Worm (Caenorhabditis elegans) whole organism, midembryonic: ENCODE results near the gene C44B7.5.

Source experiments
- T22C8.4 ChIP-seq: fragments of 200-800 bp; sonication (Bioruptor generic); IDR thresholded peaks from 2 replicates; pipeline ENCODE4 v1.3.6; 2022; ENCODE audit warnings: missing genetic modification characterization, missing compliant biosample characterization
- cog-1 ChIP-seq: sonication (generic microtip); optimal IDR thresholded peaks from 2 replicates; lab custom pipeline; 2016; ENCODE audit warnings: missing genetic modification characterization, missing compliant biosample characterization
- flt-1 ChIP-seq: fragments of 200-800 bp; sonication (Bioruptor generic); IDR thresholded peaks from 2 replicates; pipeline ENCODE4 v1.3.6; 2022; ENCODE audit warnings: missing genetic modification characterization, missing compliant biosample characterization
- klf-2 ChIP-seq: fragments of 200-800 bp; sonication (Bioruptor generic); conservative IDR thresholded peaks from 2 replicates; pipeline ENCODE4 v1.3.6; 2022; ENCODE audit warnings: missing genetic modification reagents, missing genetic modification characterization, missing compliant biosample characterization
- med-1 ChIP-seq: sonication (generic microtip); optimal IDR thresholded peaks from 2 replicates; lab custom pipeline; 2017; ENCODE audit warnings: missing genetic modification characterization, mild to moderate bottlenecking, missing compliant biosample characterization, antibody characterized with exemption, missing genetic modification reagents; ENCODE audit not compliant: insufficient read depth
- ref-1 ChIP-seq: fragments of 200-800 bp; sonication (Bioruptor generic); conservative IDR thresholded peaks from 2 replicates; pipeline ENCODE4 v1.3.6; 2022; ENCODE audit warnings: missing genetic modification reagents, missing genetic modification characterization, missing compliant biosample characterization
- tab-1 ChIP-seq: fragments of 200-800 bp; sonication (Bioruptor generic); IDR thresholded peaks from 2 replicates; pipeline ENCODE4 v1.3.6; 2022; ENCODE audit warnings: missing genetic modification characterization, missing compliant biosample characterization
- ztf-23 ChIP-seq: fragments of 200-800 bp; sonication (Bioruptor generic); IDR thresholded peaks from 2 replicates; pipeline ENCODE4 v1.3.6; 2022; ENCODE audit warnings: missing genetic modification reagents, missing genetic modification characterization, missing compliant biosample characterization
- ztf-29 ChIP-seq: fragments of 200-800 bp; sonication (Bioruptor generic); IDR thresholded peaks from 2 replicates; pipeline ENCODE4 v1.3.6; 2022; ENCODE audit warnings: missing genetic modification reagents, missing genetic modification characterization, missing compliant biosample characterization

Gene C44B7.5

ce11 chrII:6829108-6829507, 43.3 kb downstream of the C44B7.5 start:
- TF ChIP-seq tab-1 (no peak), flt-1 (GFP tag; lab: Robert Waterston, UW) (no peak), klf-2 (GFP tag; lab: Robert Waterston, UW) (no peak), ztf-29 (GFP tag; lab: Robert Waterston, UW) (no peak), cog-1 (tag; lab: Kevin White, UChicago) (no peak), med-1 (no peak), T22C8.4 (GFP tag; lab: Robert Waterston, UW) (no peak), ztf-23 (no peak), ref-1 (GFP tag; lab: Robert Waterston, UW) (no peak)

ce11 chrII:6828073-6828900, 44.1 kb downstream of the C44B7.5 start:
- TF ChIP-seq med-1 (no peak), ztf-29 (GFP tag; lab: Robert Waterston, UW) (no peak), cog-1 (tag; lab: Kevin White, UChicago) (no peak), ref-1 (GFP tag; lab: Robert Waterston, UW) (no peak), tab-1 (no peak), ztf-23 (no peak), T22C8.4 (GFP tag; lab: Robert Waterston, UW) (no peak), klf-2 (GFP tag; lab: Robert Waterston, UW) (no peak), flt-1 (GFP tag; lab: Robert Waterston, UW) (no peak)

ce11 chrII:6827388-6827787, 45.0 kb downstream of the C44B7.5 start:
- TF ChIP-seq flt-1 (GFP tag; lab: Robert Waterston, UW) (0 out of 2 replicates have a peak, but pooled peaks have one; percentile 10), T22C8.4 (GFP tag; lab: Robert Waterston, UW) (no peak), cog-1 (tag; lab: Kevin White, UChicago) (no peak)

- TF ChIP-seq cog-1 (tag; lab: Kevin White, UChicago) = no peak
- TF ChIP-seq med-1 = no peak
- no peak for TF ChIP-seq klf-2 (GFP tag; lab: Robert Waterston, UW)
- no peak for TF ChIP-seq ztf-29 (GFP tag; lab: Robert Waterston, UW)
- no peak for TF ChIP-seq ref-1 (GFP tag; lab: Robert Waterston, UW)
- no peak for TF ChIP-seq T22C8.4 (GFP tag; lab: Robert Waterston, UW)
- TF ChIP-seq flt-1 (GFP tag; lab: Robert Waterston, UW) = no peak
- TF ChIP-seq ztf-23 = no peak
- TF ChIP-seq tab-1 = no peak
Observed at ce11 chrII:6826726-6827125, 45.7 kb downstream of the C44B7.5 start.

- no peak for TF ChIP-seq klf-2 (GFP tag; lab: Robert Waterston, UW)
- 0 out of 2 replicates have a peak, but pooled peaks have one; percentile 44 for TF ChIP-seq ztf-29 (GFP tag; lab: Robert Waterston, UW)
- TF ChIP-seq cog-1 (tag; lab: Kevin White, UChicago) = peak; percentile 77
Observed at ce11 chrII:6825732-6826131, 46.7 kb downstream of the C44B7.5 start.

- no peak for TF ChIP-seq cog-1 (tag; lab: Kevin White, UChicago)
- TF ChIP-seq flt-1 (GFP tag; lab: Robert Waterston, UW) = no peak
- no peak for TF ChIP-seq T22C8.4 (GFP tag; lab: Robert Waterston, UW)
- TF ChIP-seq ztf-23 = no peak
- TF ChIP-seq med-1 = no peak
- no peak for TF ChIP-seq tab-1
- TF ChIP-seq ref-1 (GFP tag; lab: Robert Waterston, UW) = no peak
- TF ChIP-seq klf-2 (GFP tag; lab: Robert Waterston, UW) = no peak
- TF ChIP-seq ztf-29 (GFP tag; lab: Robert Waterston, UW) = no peak
Observed at ce11 chrII:6824524-6824923, 47.9 kb downstream of the C44B7.5 start.

ce11 chrII:6823912-6824311, 48.5 kb downstream of the C44B7.5 start:
- TF ChIP-seq med-1 (no peak), flt-1 (GFP tag; lab: Robert Waterston, UW) (no peak), tab-1 (no peak), ztf-23 (no peak), ztf-29 (GFP tag; lab: Robert Waterston, UW) (no peak), ref-1 (GFP tag; lab: Robert Waterston, UW) (no peak), T22C8.4 (GFP tag; lab: Robert Waterston, UW) (no peak), cog-1 (tag; lab: Kevin White, UChicago) (no peak), klf-2 (GFP tag; lab: Robert Waterston, UW) (no peak)

- TF ChIP-seq cog-1 (tag; lab: Kevin White, UChicago) (peak; percentile 42), ztf-23 (no peak)
Observed at ce11 chrII:6823233-6823632, 49.2 kb downstream of the C44B7.5 start.

ce11 chrII:6822347-6822746, 50.0 kb downstream of the C44B7.5 start:
- TF ChIP-seq cog-1 (tag; lab: Kevin White, UChicago) = no peak
- no peak for TF ChIP-seq T22C8.4 (GFP tag; lab: Robert Waterston, UW)
- TF ChIP-seq ztf-29 (GFP tag; lab: Robert Waterston, UW) = no peak
- no peak for TF ChIP-seq klf-2 (GFP tag; lab: Robert Waterston, UW)
- no peak for TF ChIP-seq tab-1
- no peak for TF ChIP-seq flt-1 (GFP tag; lab: Robert Waterston, UW)
- TF ChIP-seq ref-1 (GFP tag; lab: Robert Waterston, UW) = no peak
- TF ChIP-seq ztf-23 = no peak
- no peak for TF ChIP-seq med-1

ce11 chrII:6821832-6822231, 50.6 kb downstream of the C44B7.5 start:
- no peak for TF ChIP-seq flt-1 (GFP tag; lab: Robert Waterston, UW)
- TF ChIP-seq ztf-29 (GFP tag; lab: Robert Waterston, UW) = no peak
